Worm (Caenorhabditis elegans): ENCODE measurements around the gene sgca-1.

DNA sequence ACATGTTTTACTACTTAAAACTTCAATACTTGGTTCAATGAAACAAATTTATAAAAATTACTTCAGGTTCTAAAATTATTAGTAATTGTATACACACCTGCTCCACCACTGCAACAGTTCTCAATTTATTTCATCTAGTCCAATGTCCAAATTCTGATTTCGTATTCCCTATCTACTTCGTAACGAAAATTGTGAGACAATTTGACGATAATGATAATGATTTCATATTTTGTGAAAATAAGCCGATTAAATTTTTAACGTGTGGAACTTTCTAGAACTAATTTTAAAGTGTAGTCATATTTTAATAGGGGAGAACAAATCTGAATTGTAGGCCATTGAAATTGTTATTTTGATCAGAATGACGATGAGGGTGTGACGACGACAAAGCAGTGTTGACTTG, 1.1 kb upstream of the sgca-1 start:
- TF ChIP-seq hlh-8 (tag; optimal IDR thresholded peaks at IDR 0.05), result no peak
- TF ChIP-seq pat-9 (tag; optimal IDR thresholded peaks at IDR 0.05), result no peak
- no peak for TF ChIP-seq nfya-1 (tag; optimal IDR thresholded peaks at IDR 0.05)
- TF ChIP-seq zip-5 (tag; optimal IDR thresholded peaks at IDR 0.05), result no peak
- TF ChIP-seq pag-3 (tag; optimal IDR thresholded peaks at IDR 0.05; ENCODE audit: borderline replicate concordance), result no peak
- TF ChIP-seq pax-1 (tag; optimal IDR thresholded peaks at IDR 0.05), result no peak
- TF ChIP-seq pha-2 (tag; optimal IDR thresholded peaks at IDR 0.05), result no peak

Measured in whole organism, late embryonic.